Worm (Caenorhabditis elegans): ENCODE measurements around the gene oig-3.

DNA sequence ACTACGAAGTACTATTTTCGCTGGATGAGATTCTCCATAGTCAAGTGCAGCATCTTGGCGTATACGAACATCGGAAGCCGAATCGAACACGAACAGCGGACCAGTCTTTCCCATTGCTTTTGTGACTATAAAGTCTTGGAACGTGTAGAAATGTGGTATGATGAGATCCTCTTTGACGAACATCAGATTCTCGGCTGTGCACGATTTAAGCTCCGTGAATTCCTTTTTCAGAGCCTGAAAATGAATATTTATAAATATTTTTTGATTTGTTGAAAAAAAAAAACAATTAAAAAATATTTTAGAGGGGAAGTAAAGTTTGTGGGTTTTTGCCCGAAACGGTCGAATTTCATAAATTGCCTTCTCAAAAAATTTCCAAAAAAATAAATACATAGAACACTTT is 45.5 kb upstream of the oig-3 start:
- TF ChIP-seq egl-27 (tag; optimal IDR thresholded peaks at IDR 0.05) (no peak), nhr-237 (tag; optimal IDR thresholded peaks at IDR 0.05) (no peak), unc-39 (tag; optimal IDR thresholded peaks at IDR 0.05) (no peak), skn-1 (tag; optimal IDR thresholded peaks at IDR 0.05) (no peak), ztf-11 (tag; optimal IDR thresholded peaks at IDR 0.05) (no peak), unc-62 (GFP tag; optimal IDR thresholded peaks at IDR 0.05) (no peak), snpc-4 (tag; optimal IDR thresholded peaks at IDR 0.05) (no peak), nhr-11 (tag; optimal IDR thresholded peaks at IDR 0.05) (no peak), zag-1 (tag; optimal IDR thresholded peaks at IDR 0.05) (no peak), aly-2 (tag; optimal IDR thresholded peaks at IDR 0.05) (no peak), nhr-77 (tag; optimal IDR thresholded peaks at IDR 0.05) (no peak), sem-4 (tag; optimal IDR thresholded peaks at IDR 0.05) (no peak), lsy-2 (tag; optimal IDR thresholded peaks at IDR 0.05) (no peak)
